Worm (Caenorhabditis elegans): ENCODE measurements around the gene srw-119.
"Not testable (repeated sequence)": the region's sequence is repeated elsewhere in the genome, so short reads cannot be mapped to it uniquely, and the experiment has no call there.

ce11 chrV:2975285-2975684, 24.4 kb downstream of the srw-119 start, which contains the start of gene srw-123:
- TF ChIP-seq unc-62 (GFP tag; optimal IDR thresholded peaks at IDR 0.05); fos-1 (tag; optimal IDR thresholded peaks at IDR 0.05); nhr-11 (tag; optimal IDR thresholded peaks at IDR 0.05); mep-1 (tag; optimal IDR thresholded peaks at IDR 0.05); unc-86 (tag; optimal IDR thresholded peaks at IDR 0.05); zip-4 (GFP tag; optimal IDR thresholded peaks at IDR 0.05); tbx-2 (tag; optimal IDR thresholded peaks at IDR 0.05); dpl-1 (GFP tag; optimal IDR thresholded peaks at IDR 0.05); sptf-1 (tag; optimal IDR thresholded peaks at IDR 0.05): not testable (repeated sequence)
